Fruit fly (Drosophila melanogaster) whole organism, pupa: ENCODE results near the gene PolrMT.

Experiments used
- CG13204 ChIP-seq: fragments of 200-800 bp; sonication (Bioruptor generic); optimal IDR thresholded peaks from 2 replicates; lab custom pipeline; 2018; ENCODE audit warnings: missing biosample characterization, mild to moderate bottlenecking, missing genetic modification characterization, moderate library complexity
- CG14655 ChIP-seq: fragments of 200-800 bp; sonication (Bioruptor generic); optimal IDR thresholded peaks from 3 replicates; lab custom pipeline; 2017; ENCODE audit warnings: mild to moderate bottlenecking, missing biosample characterization, missing genetic modification reagents, missing genetic modification characterization
- CG15710 ChIP-seq: fragments of 200-800 bp; sonication (Bioruptor generic); optimal IDR thresholded peaks from 2 replicates; lab custom pipeline; 2018; ENCODE audit warnings: missing biosample characterization, mild to moderate bottlenecking, missing genetic modification characterization, moderate library complexity
- CG34367 ChIP-seq: fragments of 200-800 bp; sonication (Bioruptor generic); optimal IDR thresholded peaks from 2 replicates; lab custom pipeline; 2018; ENCODE audit warnings: missing biosample characterization, mild to moderate bottlenecking, missing genetic modification characterization
- CG8159 ChIP-seq: fragments of 200-800 bp; sonication (Bioruptor generic); optimal IDR thresholded peaks from 3 replicates; lab custom pipeline; 2018; ENCODE audit warnings: missing biosample characterization, mild to moderate bottlenecking, missing genetic modification characterization, moderate library complexity
- CG8301 ChIP-seq: fragments of 200-800 bp; sonication (Bioruptor generic); optimal IDR thresholded peaks from 2 replicates; lab custom pipeline; 2018; ENCODE audit warnings: missing biosample characterization, mild to moderate bottlenecking, missing genetic modification characterization
- D1 ChIP-seq: fragments of 200-800 bp; sonication (Bioruptor generic); optimal IDR thresholded peaks from 2 replicates; lab custom pipeline; 2018; ENCODE audit warnings: missing biosample characterization, mild to moderate bottlenecking, missing genetic modification characterization, moderate library complexity
- EcR ChIP-seq: fragments of 200-800 bp; sonication (Bioruptor generic); optimal IDR thresholded peaks from 3 replicates; lab custom pipeline; 2019; ENCODE audit warnings: missing biosample characterization, missing genetic modification characterization, mild to moderate bottlenecking, moderate library complexity, missing genetic modification reagents
- Pif1B ChIP-seq: fragments of 200-800 bp; sonication (Bioruptor generic); optimal IDR thresholded peaks from 3 replicates; lab custom pipeline; 2016; ENCODE audit warnings: missing biosample characterization, missing genetic modification characterization
- fd96Ca ChIP-seq: fragments of 200-800 bp; sonication (Bioruptor generic); IDR thresholded peaks from 3 replicates; pipeline ENCODE4 v1.3.6; 2022; ENCODE audit warnings: missing biosample characterization, missing genetic modification characterization
- gl ChIP-seq: fragments of 200-800 bp; sonication (Bioruptor generic); optimal IDR thresholded peaks from 2 replicates; lab custom pipeline; 2018; ENCODE audit warnings: missing biosample characterization, mild to moderate bottlenecking, missing genetic modification characterization
- rn ChIP-seq: fragments of 200-800 bp; sonication (Bioruptor generic); IDR thresholded peaks from 2 replicates; pipeline ENCODE4 v1.3.6; 2022; ENCODE audit warnings: missing biosample characterization, missing genetic modification characterization

dm6 chr2L:1124265-1124664 is 16.1 kb upstream of the PolrMT start:
- no peak for TF ChIP-seq EcR
- no peak for TF ChIP-seq rn (GFP tag; lab: Robert Waterston, UW)
- TF ChIP-seq CG13204 (GFP tag; lab: Kevin White, UChicago), result no peak
- TF ChIP-seq CG15710, result no peak
- no peak for TF ChIP-seq CG8159 (tag; lab: Kevin White, UChicago)
- TF ChIP-seq Pif1B (GFP tag; lab: Kevin White, UChicago), result no peak
- TF ChIP-seq CG14655 (GFP tag; lab: Kevin White, UChicago), result no peak
- TF ChIP-seq D1, result no peak
- no peak for TF ChIP-seq CG34367 (tag; lab: Kevin White, UChicago)
- TF ChIP-seq fd96Ca (GFP tag; lab: Robert Waterston, UW), result no peak
- no peak for TF ChIP-seq CG8301
- TF ChIP-seq gl (tag; lab: Kevin White, UChicago), result no peak
